Worm (Caenorhabditis elegans) whole organism, L3 larva: Measurements from ENCODE around the gene F58A3.4.

ENCODE experiments used
- mdl-1 ChIP-seq: fragments of 150-350 bp; optimal IDR thresholded peaks from 2 replicates; lab custom pipeline; 2014; ENCODE audit warnings: missing biosample characterization, missing genetic modification characterization
- nhr-237 ChIP-seq: fragments of 150-350 bp; optimal IDR thresholded peaks from 2 replicates; lab custom pipeline; 2014; ENCODE audit warnings: missing biosample characterization, missing genetic modification characterization

DNA sequence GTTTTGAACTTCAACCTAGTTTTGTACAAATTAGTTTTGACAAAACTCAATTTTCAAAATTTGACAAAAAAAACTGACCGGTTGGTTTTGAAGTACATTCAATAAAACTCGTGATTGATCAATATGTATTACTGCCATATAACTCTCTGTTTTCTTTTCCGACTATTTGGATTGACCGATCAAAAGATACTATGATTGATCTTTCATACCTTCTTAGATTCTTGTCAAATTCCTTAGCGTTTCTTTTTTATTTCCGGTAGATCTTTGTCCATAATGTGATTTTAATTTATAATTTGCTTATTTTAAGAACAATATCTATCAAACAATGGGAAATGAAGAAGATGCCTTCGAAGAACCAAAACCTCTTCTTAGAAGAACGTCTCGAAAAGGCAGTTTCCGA is 1.9 kb upstream of the F58A3.4 start, which contains the start of gene F58A3.3:
- no peak for TF ChIP-seq nhr-237 (tag; lab: Kevin White, UChicago)
- no peak for TF ChIP-seq mdl-1 (tag; lab: Kevin White, UChicago)
